Worm (Caenorhabditis elegans): ENCODE data around the gene fbxa-214.

ce11 chrV:6044853-6045594 lies 24.8 kb downstream of the fbxa-214 start, which contains the start of gene R01B10.3:
- TF ChIP-seq lir-3 (tag; optimal IDR thresholded peaks at IDR 0.05) = no peak
- TF ChIP-seq F49E8.2 (tag; optimal IDR thresholded peaks at IDR 0.05; ENCODE audit: borderline replicate concordance) = no peak
- TF ChIP-seq nhr-6 (tag; optimal IDR thresholded peaks at IDR 0.05) = no peak
- no peak for TF ChIP-seq ceh-28 (tag; optimal IDR thresholded peaks at IDR 0.05)
- TF ChIP-seq pqm-1 (tag; optimal IDR thresholded peaks at IDR 0.05) = no peak
- TF ChIP-seq rbr-2 (tag; optimal IDR thresholded peaks at IDR 0.05) = no peak
- peak; percentile 9; the same call in 1 of the 2 replicates for TF ChIP-seq T26A8.4 (GFP tag; IDR thresholded peaks at IDR 0.05)
- no peak for TF ChIP-seq nhr-10 (tag; optimal IDR thresholded peaks at IDR 0.05)
- TF ChIP-seq nhr-28 (tag; optimal IDR thresholded peaks at IDR 0.05) = no peak
- no peak for TF ChIP-seq mdl-1 (tag; optimal IDR thresholded peaks at IDR 0.05)
- no peak for TF ChIP-seq snpc-4 (tag; optimal IDR thresholded peaks at IDR 0.05)
- no peak for TF ChIP-seq zag-1 (tag; optimal IDR thresholded peaks at IDR 0.05)
- TF ChIP-seq ztf-11 (tag; optimal IDR thresholded peaks at IDR 0.05) = no peak

Measured in whole organism, L4 larva.